Fruit fly (Drosophila melanogaster): Measurements from ENCODE around the gene CG15880.

Gene CG15880

dm6 chr2L:850727-851257 lies 33.0 kb upstream of the CG15880 start, which contains the start of gene drongo (continued):
- no peak for TF ChIP-seq woc (GFP tag; optimal IDR thresholded peaks at IDR 0.05)
- no peak for TF ChIP-seq brk (GFP tag; optimal IDR thresholded peaks at IDR 0.05)
- TF ChIP-seq ey (GFP tag; optimal IDR thresholded peaks at IDR 0.05), result no peak
- TF ChIP-seq pan (optimal IDR thresholded peaks at IDR 0.05), result no peak
- peak; percentile 5 for TF ChIP-seq Myc (optimal IDR thresholded peaks at IDR 0.05)
- no peak for TF ChIP-seq Mio (GFP tag; optimal IDR thresholded peaks at IDR 0.05)
- TF ChIP-seq br (GFP tag; optimal IDR thresholded peaks at IDR 0.05), result peak; percentile 55
- TF ChIP-seq tai (GFP tag; optimal IDR thresholded peaks at IDR 0.05), result no peak
- TF ChIP-seq CG9705 (GFP tag; optimal IDR thresholded peaks at IDR 0.05), result no peak

dm6 chr2L:849787-850512 lies 32.2 kb upstream of the CG15880 start:
- TF ChIP-seq Vsx2 (GFP tag; optimal IDR thresholded peaks at IDR 0.05; ENCODE audit: partially characterized antibody), result no peak
- no peak for TF ChIP-seq N (GFP tag; optimal IDR thresholded peaks at IDR 0.05)
- no peak for TF ChIP-seq fru (GFP tag; optimal IDR thresholded peaks at IDR 0.05)
- TF ChIP-seq HLH106 (tag; optimal IDR thresholded peaks at IDR 0.05), result no peak
- TF ChIP-seq dl (GFP tag; optimal IDR thresholded peaks at IDR 0.05; ENCODE audit: insufficient read depth in 1 of 2, partially characterized antibody in 2 of 2), result no peak
- TF ChIP-seq Dfd (GFP tag; optimal IDR thresholded peaks at IDR 0.05), result peak; percentile 96

- TF ChIP-seq Rel (GFP tag; optimal IDR thresholded peaks at IDR 0.05) (no peak), Rel (tag; optimal IDR thresholded peaks at IDR 0.05) (peak; percentile 53), CG9705 (GFP tag; optimal IDR thresholded peaks at IDR 0.05) (no peak)
Measured at dm6 chr2L:849138-849744, 31.5 kb upstream of the CG15880 start.

DNA sequence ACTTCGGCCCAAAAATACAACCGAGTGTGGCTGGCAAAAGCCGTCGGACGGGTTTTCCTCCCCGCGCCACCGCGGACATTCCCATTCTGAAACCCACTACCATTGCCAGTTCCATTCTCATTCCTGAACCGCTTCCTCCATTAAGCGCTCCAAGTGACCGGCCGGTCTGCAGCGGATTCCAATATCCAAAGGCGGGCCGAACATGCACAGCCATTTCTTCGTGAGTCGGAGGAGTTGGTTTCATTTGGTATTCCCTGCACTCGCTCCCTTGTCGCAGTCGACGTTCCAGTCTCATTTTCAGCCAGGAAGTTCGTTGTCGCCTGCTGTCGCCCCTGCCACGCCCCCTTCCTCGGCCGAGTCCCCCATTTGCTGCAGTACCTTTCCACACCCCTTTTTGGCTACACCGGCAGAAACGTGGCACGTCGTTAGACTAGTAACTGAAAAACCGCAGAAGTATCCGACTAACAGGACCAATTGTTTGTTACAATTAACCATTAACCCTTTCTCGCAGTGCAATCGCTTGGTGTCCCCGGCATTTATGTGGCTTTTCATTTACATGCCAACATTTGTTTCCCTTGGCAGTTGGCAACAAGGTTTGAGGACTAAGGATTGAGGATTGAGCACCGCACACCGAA lies 30.4 kb upstream of the CG15880 start:
- TF ChIP-seq sage (GFP tag; optimal IDR thresholded peaks at IDR 0.05) (peak; percentile 32), dmrt93B (GFP tag; optimal IDR thresholded peaks at IDR 0.05) (peak; percentile 61), Hnf4 (GFP tag; optimal IDR thresholded peaks at IDR 0.05) (peak; percentile 90), Jra (GFP tag; optimal IDR thresholded peaks at IDR 0.05) (peak; percentile 83), CG32264 (GFP tag; optimal IDR thresholded peaks at IDR 0.05) (peak; percentile 67), Sp1 (GFP tag; optimal IDR thresholded peaks at IDR 0.05) (peak; percentile 83), h (GFP tag; optimal IDR thresholded peaks at IDR 0.05) (peak; percentile 86), CrebA (GFP tag; optimal IDR thresholded peaks at IDR 0.05; ENCODE audit: borderline replicate concordance) (no peak), jim (GFP tag; optimal IDR thresholded peaks at IDR 0.05) (no peak), OdsH (GFP tag; optimal IDR thresholded peaks at IDR 0.05) (peak; percentile 83), ey (GFP tag; optimal IDR thresholded peaks at IDR 0.05) (peak; percentile 85), br (GFP tag; optimal IDR thresholded peaks at IDR 0.05) (peak; percentile 89), Dif (GFP tag; optimal IDR thresholded peaks at IDR 0.05; ENCODE audit: partially characterized antibody) (peak; percentile 21), Rel (GFP tag; optimal IDR thresholded peaks at IDR 0.05) (peak; percentile 64), Rel (tag; optimal IDR thresholded peaks at IDR 0.05) (peak; percentile 48), psq (GFP tag; optimal IDR thresholded peaks at IDR 0.05) (peak; percentile 81), foxo (GFP tag; optimal IDR thresholded peaks at IDR 0.05) (peak; percentile 30 to 92), woc (GFP tag; optimal IDR thresholded peaks at IDR 0.05) (peak; percentile 91), dl (GFP tag; optimal IDR thresholded peaks at IDR 0.05; ENCODE audit: insufficient read depth in 1 of 2, partially characterized antibody in 2 of 2) (no peak), Mio (GFP tag; optimal IDR thresholded peaks at IDR 0.05) (peak; percentile 13), Hr83 (GFP tag; optimal IDR thresholded peaks at IDR 0.05; ENCODE audit: poor library complexity, severe bottlenecking) (peak; percentile 89), fru (GFP tag; optimal IDR thresholded peaks at IDR 0.05) (peak; percentile 89), Vsx2 (GFP tag; optimal IDR thresholded peaks at IDR 0.05; ENCODE audit: partially characterized antibody) (no peak), GATAd (GFP tag; optimal IDR thresholded peaks at IDR 0.05) (no peak), rgr (GFP tag; optimal IDR thresholded peaks at IDR 0.05) (peak; percentile 82), HLH106 (tag; optimal IDR thresholded peaks at IDR 0.05) (peak; percentile 86), CG9705 (GFP tag; optimal IDR thresholded peaks at IDR 0.05) (peak; percentile 76)

Measured in whole organism, wandering third instar larva.